Fruit fly (Drosophila melanogaster): ENCODE data around the gene IntS11.
A peak's percentile ranks its signal among the peaks of the same experiment; 100 is the strongest.

IntS11 gene

dm6 chr3R:29748591-29749303 is 3.6 kb downstream of the IntS11 start, which contains the start of the genes ATPsyngamma and yata:
Gene ATPsyngamma, minus strand, starts transcription at chr3R:29749163.
Gene yata, plus strand, starts transcription at chr3R:29749219.
- TF ChIP-seq CG13204 (GFP tag; optimal IDR thresholded peaks at IDR 0.05) (no peak), CG12605 (GFP tag; IDR thresholded peaks at IDR 0.05) (no peak), D1 (tag; optimal IDR thresholded peaks at IDR 0.05) (no peak), CG15710 (tag; optimal IDR thresholded peaks at IDR 0.05) (peak; percentile 45), CG4496 (GFP tag; IDR thresholded peaks at IDR 0.05) (0 out of 3 replicates have a peak, but pooled peaks have one; percentile 27), Snoo (tag; optimal IDR thresholded peaks at IDR 0.05) (peak; percentile 39), CG17806 (tag; optimal IDR thresholded peaks at IDR 0.05) (no peak), CG32121 (GFP tag; IDR thresholded peaks at IDR 0.05) (no peak), CG10348 (GFP tag; IDR thresholded peaks at IDR 0.05) (no peak), CG14655 (GFP tag; optimal IDR thresholded peaks at IDR 0.05) (no peak), CG8301 (tag; optimal IDR thresholded peaks at IDR 0.05) (no peak)

dm6 chr3R:29749304-29750066 is 4.3 kb downstream of the IntS11 start:
- TF ChIP-seq Snoo (tag; optimal IDR thresholded peaks at IDR 0.05) (no peak), CG32121 (GFP tag; IDR thresholded peaks at IDR 0.05) (no peak), CG34367 (tag; optimal IDR thresholded peaks at IDR 0.05) (no peak), CG14655 (GFP tag; optimal IDR thresholded peaks at IDR 0.05) (no peak), EcR (GFP tag; optimal IDR thresholded peaks at IDR 0.05) (no peak), CG12605 (GFP tag; IDR thresholded peaks at IDR 0.05) (no peak), D1 (tag; optimal IDR thresholded peaks at IDR 0.05) (no peak), CG15710 (tag; optimal IDR thresholded peaks at IDR 0.05) (no peak), CG10348 (GFP tag; IDR thresholded peaks at IDR 0.05) (no peak), CG17806 (tag; optimal IDR thresholded peaks at IDR 0.05) (no peak), CG8159 (tag; optimal IDR thresholded peaks at IDR 0.05) (no peak), gl (tag; optimal IDR thresholded peaks at IDR 0.05) (no peak), fd96Ca (GFP tag; IDR thresholded peaks at IDR 0.05) (no peak), Pif1B (GFP tag; optimal IDR thresholded peaks at IDR 0.05) (no peak)

- TF ChIP-seq CG10348 (GFP tag; IDR thresholded peaks at IDR 0.05): peak; percentile 33; the same call in 1 of the 2 replicates
- TF ChIP-seq rn (GFP tag; IDR thresholded peaks at IDR 0.05): 0 out of 2 replicates have a peak, but pooled peaks have one; percentile 52
- TF ChIP-seq D1 (tag; optimal IDR thresholded peaks at IDR 0.05): no peak
- peak; percentile 90 for TF ChIP-seq fd96Ca (GFP tag; IDR thresholded peaks at IDR 0.05)
- peak; percentile 40; the same call in 1 of the 2 replicates for TF ChIP-seq CG12605 (GFP tag; IDR thresholded peaks at IDR 0.05)
- no peak for TF ChIP-seq Snoo (tag; optimal IDR thresholded peaks at IDR 0.05)
- TF ChIP-seq CG14655 (GFP tag; optimal IDR thresholded peaks at IDR 0.05): no peak
- TF ChIP-seq CG17806 (tag; optimal IDR thresholded peaks at IDR 0.05): no peak
- peak; percentile 87 for TF ChIP-seq Ets98B (GFP tag; IDR thresholded peaks at IDR 0.05)
- TF ChIP-seq CG15710 (tag; optimal IDR thresholded peaks at IDR 0.05): peak; percentile 3
- TF ChIP-seq CG13204 (GFP tag; optimal IDR thresholded peaks at IDR 0.05): no peak
- peak; percentile 83 for TF ChIP-seq CG4496 (GFP tag; IDR thresholded peaks at IDR 0.05)
- TF ChIP-seq CG32121 (GFP tag; IDR thresholded peaks at IDR 0.05): peak; percentile 87
- TF ChIP-seq CG8159 (tag; optimal IDR thresholded peaks at IDR 0.05): no peak
- peak; percentile 7 for TF ChIP-seq CG9948 (tag; optimal IDR thresholded peaks at IDR 0.05)
- TF ChIP-seq CG34367 (tag; optimal IDR thresholded peaks at IDR 0.05): no peak
- TF ChIP-seq gl (tag; optimal IDR thresholded peaks at IDR 0.05): no peak
These were observed 10.1 kb downstream of the IntS11 start for dm6 chr3R:29755248-29755647.

- TF ChIP-seq D1 (tag; optimal IDR thresholded peaks at IDR 0.05) (no peak), rn (GFP tag; IDR thresholded peaks at IDR 0.05) (no peak), CG13204 (GFP tag; optimal IDR thresholded peaks at IDR 0.05) (no peak), CG10348 (GFP tag; IDR thresholded peaks at IDR 0.05) (no peak), CG32121 (GFP tag; IDR thresholded peaks at IDR 0.05) (no peak), Snoo (tag; optimal IDR thresholded peaks at IDR 0.05) (no peak), Pif1B (GFP tag; optimal IDR thresholded peaks at IDR 0.05) (no peak), Pif1A (GFP tag; optimal IDR thresholded peaks at IDR 0.05) (no peak)
These were observed 11.0 kb downstream of the IntS11 start for dm6 chr3R:29756153-29756552.

dm6 chr3R:29757226-29757625 is 12.1 kb downstream of the IntS11 start:
- TF ChIP-seq Pif1A (GFP tag; optimal IDR thresholded peaks at IDR 0.05) (peak; percentile 62), Ets98B (GFP tag; IDR thresholded peaks at IDR 0.05) (peak; percentile 37; the same call in 1 of the 2 replicates), CG34367 (tag; optimal IDR thresholded peaks at IDR 0.05) (peak; percentile 52), fd96Ca (GFP tag; IDR thresholded peaks at IDR 0.05) (peak; percentile 49), gl (tag; optimal IDR thresholded peaks at IDR 0.05) (peak; percentile 74), CG14655 (GFP tag; optimal IDR thresholded peaks at IDR 0.05) (no peak), CG4496 (GFP tag; IDR thresholded peaks at IDR 0.05) (peak; percentile 36; the same call in 2 of the 3 replicates), CG10348 (GFP tag; IDR thresholded peaks at IDR 0.05) (no peak), CG12605 (GFP tag; IDR thresholded peaks at IDR 0.05) (peak; percentile 40), EcR (GFP tag; optimal IDR thresholded peaks at IDR 0.05) (peak; percentile 35), CG15710 (tag; optimal IDR thresholded peaks at IDR 0.05) (no peak), CG13204 (GFP tag; optimal IDR thresholded peaks at IDR 0.05) (peak; percentile 83), rn (GFP tag; IDR thresholded peaks at IDR 0.05) (0 out of 2 replicates have a peak, but pooled peaks have one; percentile 18), CG8301 (tag; optimal IDR thresholded peaks at IDR 0.05) (no peak), CG17806 (tag; optimal IDR thresholded peaks at IDR 0.05) (no peak)
